Worm (Caenorhabditis elegans): ENCODE measurements around the gene T20B12.5.

The T20B12.5 gene

DNA sequence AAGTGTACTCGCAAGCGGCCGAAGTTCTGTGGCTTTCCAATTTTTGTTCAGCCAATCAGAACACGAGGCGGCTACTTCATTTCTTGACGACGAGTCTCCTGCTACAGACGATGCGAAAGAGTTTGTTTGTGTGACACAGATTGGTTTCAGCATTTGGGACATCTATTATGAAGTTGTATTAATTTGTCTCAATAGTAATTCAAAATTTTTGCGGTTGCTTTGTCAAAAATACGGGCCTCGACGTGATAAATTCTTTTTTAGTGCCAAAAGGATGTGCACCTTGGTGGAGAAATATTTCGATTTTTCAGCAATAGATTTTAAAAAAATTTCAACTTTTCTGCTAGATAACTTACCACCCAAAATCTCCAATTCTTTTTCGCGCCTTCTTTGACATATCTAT lies 3.7 kb upstream of the T20B12.5 start:
- TF ChIP-seq B0310.2 (tag; optimal IDR thresholded peaks at IDR 0.05) (no peak), ama-1 (optimal IDR thresholded peaks at IDR 0.05) (no peak), hnd-1 (tag; optimal IDR thresholded peaks at IDR 0.05) (no peak)

ce11 chrIII:7369394-7370024 lies 2.6 kb upstream of the T20B12.5 start:
- TF ChIP-seq ama-1 (optimal IDR thresholded peaks at IDR 0.05): no peak
- TF ChIP-seq pes-1 (GFP tag; IDR thresholded peaks at IDR 0.05): no peak
- no peak for TF ChIP-seq scrt-1 (GFP tag; IDR thresholded peaks at IDR 0.05)
- 0 out of 2 replicates have a peak, but pooled peaks have one; percentile 40 for TF ChIP-seq tbx-11 (GFP tag; IDR thresholded peaks at IDR 0.05)

DNA sequence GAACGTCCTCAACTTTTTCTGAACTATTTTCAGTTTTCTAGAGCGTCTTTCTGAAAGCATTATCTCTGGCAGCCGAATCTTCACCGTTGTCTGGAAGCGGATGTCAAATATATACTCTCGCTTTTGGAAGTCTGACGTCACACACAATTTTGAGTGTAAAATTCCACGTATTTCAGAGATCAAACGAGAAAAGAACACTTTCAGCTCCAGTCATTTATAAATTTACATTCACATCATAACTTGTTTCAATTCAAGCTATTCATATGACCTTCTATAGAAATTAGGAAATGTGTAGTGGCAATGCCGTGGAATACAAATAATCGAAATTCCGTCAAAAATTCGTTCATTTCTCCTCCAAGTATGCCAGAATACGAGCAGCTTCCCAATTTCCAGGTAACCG lies 1.3 kb downstream of the T20B12.5 start, which contains the start of gene F08F8.11:
Gene F08F8.11 (plus strand): TSS at position 301 of the 400 bp plus-strand sequence.
- no peak for TF ChIP-seq B0310.2 (tag; optimal IDR thresholded peaks at IDR 0.05)
- no peak for TF ChIP-seq hmbx-1 (tag; optimal IDR thresholded peaks at IDR 0.05)
- TF ChIP-seq scrt-1 (GFP tag; IDR thresholded peaks at IDR 0.05): no peak
- TF ChIP-seq sea-1 (GFP tag; conservative IDR thresholded peaks at IDR 0.05): no peak
- no peak for TF ChIP-seq aly-1 (tag; optimal IDR thresholded peaks at IDR 0.05)
- no peak for TF ChIP-seq ets-7 (tag; optimal IDR thresholded peaks at IDR 0.05)
- no peak for TF ChIP-seq flt-1 (GFP tag; IDR thresholded peaks at IDR 0.05)
- TF ChIP-seq pes-1 (GFP tag; IDR thresholded peaks at IDR 0.05): no peak
- TF ChIP-seq tbx-11 (GFP tag; IDR thresholded peaks at IDR 0.05): no peak
- no peak for TF ChIP-seq ceh-36 (tag; optimal IDR thresholded peaks at IDR 0.05)
- no peak for TF ChIP-seq tbx-37 (GFP tag; conservative IDR thresholded peaks at IDR 0.05)

DNA sequence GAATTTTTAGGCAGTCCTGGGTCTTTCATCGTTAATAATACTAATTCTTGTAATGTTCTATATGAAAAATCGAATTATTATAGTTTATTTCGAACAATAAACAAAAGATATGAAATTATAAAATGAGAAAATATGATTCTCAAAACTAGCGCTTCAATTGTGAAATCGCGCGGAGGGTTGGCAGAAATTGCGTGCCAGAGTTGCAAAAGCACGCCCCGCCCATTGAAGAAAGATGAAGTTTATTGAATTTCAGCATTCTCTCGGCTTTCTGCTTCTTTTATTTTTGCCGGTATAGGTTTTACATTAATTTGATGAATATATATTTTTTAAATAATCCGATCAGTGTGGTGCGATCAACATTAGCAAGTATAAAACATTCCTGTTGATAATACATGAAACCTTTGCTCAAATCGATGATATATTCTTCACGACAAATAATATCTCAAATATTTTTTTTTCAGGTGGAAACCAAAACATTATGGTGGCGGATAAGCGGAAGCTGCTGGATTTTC lies 7.8 kb downstream of the T20B12.5 start, which contains the start of the genes eco-1 and hmgr-1:
Gene eco-1 (minus strand): TSS at position 59 of the 512 bp plus-strand sequence.
Gene hmgr-1 (plus strand): TSS at position 462 of the 512 bp plus-strand sequence.
- no peak for TF ChIP-seq aly-1 (tag; optimal IDR thresholded peaks at IDR 0.05)
- no peak for TF ChIP-seq pes-1 (GFP tag; IDR thresholded peaks at IDR 0.05)
- no peak for TF ChIP-seq hnd-1 (tag; optimal IDR thresholded peaks at IDR 0.05)
- TF ChIP-seq ets-7 (tag; optimal IDR thresholded peaks at IDR 0.05): no peak
- TF ChIP-seq tra-4 (tag; optimal IDR thresholded peaks at IDR 0.05): no peak
- no peak for TF ChIP-seq hmbx-1 (tag; optimal IDR thresholded peaks at IDR 0.05)
- TF ChIP-seq ceh-13 (GFP tag; optimal IDR thresholded peaks at IDR 0.05): no peak
- no peak for TF ChIP-seq B0310.2 (tag; optimal IDR thresholded peaks at IDR 0.05)
- no peak for TF ChIP-seq sea-1 (GFP tag; conservative IDR thresholded peaks at IDR 0.05)
- no peak for TF ChIP-seq tbx-11 (GFP tag; IDR thresholded peaks at IDR 0.05)
- no peak for TF ChIP-seq scrt-1 (GFP tag; IDR thresholded peaks at IDR 0.05)
- no peak for TF ChIP-seq flt-1 (GFP tag; IDR thresholded peaks at IDR 0.05)
- no peak for TF ChIP-seq ceh-36 (tag; optimal IDR thresholded peaks at IDR 0.05)
- no peak for TF ChIP-seq ama-1 (optimal IDR thresholded peaks at IDR 0.05)
- no peak for TF ChIP-seq F13C5.2 (tag; optimal IDR thresholded peaks at IDR 0.05)
- TF ChIP-seq hmg-4 (GFP tag; optimal IDR thresholded peaks at IDR 0.05): no peak
- TF ChIP-seq tbx-37 (GFP tag; conservative IDR thresholded peaks at IDR 0.05): no peak

DNA sequence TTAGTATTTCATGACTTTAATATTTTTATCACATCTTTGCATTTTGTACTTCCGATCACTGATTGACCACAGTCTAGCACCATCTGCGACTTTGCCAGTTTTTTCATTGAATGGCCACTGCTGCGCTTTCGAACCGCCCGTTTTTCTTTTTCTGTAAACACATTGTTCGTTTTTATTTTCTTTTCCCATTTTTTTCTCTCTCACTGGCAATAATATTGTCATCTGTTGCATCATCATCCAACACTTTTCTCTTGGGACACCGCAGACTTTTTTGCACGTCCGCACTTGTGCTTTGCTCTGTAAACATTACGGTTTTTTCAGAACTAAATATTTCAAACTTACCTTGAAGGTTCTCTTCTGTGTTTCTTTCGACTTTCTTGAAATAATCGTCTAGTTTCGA lies 8.3 kb downstream of the T20B12.5 start:
- TF ChIP-seq hmbx-1 (tag; optimal IDR thresholded peaks at IDR 0.05) (no peak), tbx-11 (GFP tag; IDR thresholded peaks at IDR 0.05) (no peak), pes-1 (GFP tag; IDR thresholded peaks at IDR 0.05) (no peak), F13C5.2 (tag; optimal IDR thresholded peaks at IDR 0.05) (no peak), tbx-37 (GFP tag; conservative IDR thresholded peaks at IDR 0.05) (no peak), flt-1 (GFP tag; IDR thresholded peaks at IDR 0.05) (no peak), ama-1 (optimal IDR thresholded peaks at IDR 0.05) (no peak), hmg-4 (GFP tag; optimal IDR thresholded peaks at IDR 0.05) (no peak), scrt-1 (GFP tag; IDR thresholded peaks at IDR 0.05) (no peak)

DNA sequence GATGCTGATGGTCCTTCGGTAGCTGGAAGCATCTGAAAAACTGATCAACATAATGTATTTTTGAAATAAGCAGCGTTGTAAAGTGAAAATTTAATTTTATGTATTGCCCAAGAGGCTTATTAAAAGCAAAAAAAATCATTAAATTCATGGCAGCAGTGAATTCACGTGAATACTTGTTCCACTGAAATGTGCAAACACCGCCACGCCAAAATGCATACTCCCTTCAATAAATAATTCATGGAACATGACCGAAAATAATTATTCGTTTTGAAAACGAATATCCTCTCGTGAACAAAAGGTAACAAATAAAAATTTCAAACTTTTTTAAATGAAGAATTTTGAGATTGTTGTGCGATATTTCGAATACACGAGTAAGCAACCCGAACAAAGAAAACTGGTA lies 9.6 kb downstream of the T20B12.5 start, which contains the start of gene F08F8.10:
Gene F08F8.10 (minus strand): TSS at position 38 of the 400 bp plus-strand sequence.
- no peak for TF ChIP-seq ets-7 (tag; optimal IDR thresholded peaks at IDR 0.05)
- TF ChIP-seq hnd-1 (tag; optimal IDR thresholded peaks at IDR 0.05): no peak
- no peak for TF ChIP-seq tbx-37 (GFP tag; conservative IDR thresholded peaks at IDR 0.05)
- no peak for TF ChIP-seq scrt-1 (GFP tag; IDR thresholded peaks at IDR 0.05)
- TF ChIP-seq flt-1 (GFP tag; IDR thresholded peaks at IDR 0.05): no peak
- no peak for TF ChIP-seq aly-1 (tag; optimal IDR thresholded peaks at IDR 0.05)
- TF ChIP-seq hmbx-1 (tag; optimal IDR thresholded peaks at IDR 0.05): no peak
- no peak for TF ChIP-seq sea-1 (GFP tag; conservative IDR thresholded peaks at IDR 0.05)

DNA sequence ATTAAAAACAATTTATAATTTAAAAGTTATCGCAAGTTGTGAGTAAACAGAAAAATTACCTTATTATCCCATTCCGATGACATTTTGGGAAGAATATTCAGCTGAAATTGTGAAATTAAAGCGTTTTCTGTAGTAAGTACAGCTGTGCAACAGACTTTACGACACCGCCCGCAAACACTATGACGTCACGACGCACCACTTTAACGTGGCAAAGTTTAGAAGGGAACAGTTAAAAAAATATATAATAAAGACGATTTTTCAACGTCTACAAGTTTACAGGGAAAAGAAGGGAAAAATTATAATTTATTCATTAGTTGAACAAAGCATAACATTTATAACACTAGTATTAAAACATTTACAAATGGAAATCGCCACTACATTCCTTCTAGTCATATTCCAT lies 13.0 kb downstream of the T20B12.5 start, which contains the start of gene F08F8.9:
Gene F08F8.9 (minus strand): TSS at position 101 of the 400 bp plus-strand sequence.
- TF ChIP-seq ceh-13 (GFP tag; optimal IDR thresholded peaks at IDR 0.05) (no peak), aly-1 (tag; optimal IDR thresholded peaks at IDR 0.05) (no peak), F13C5.2 (tag; optimal IDR thresholded peaks at IDR 0.05) (no peak)

DNA sequence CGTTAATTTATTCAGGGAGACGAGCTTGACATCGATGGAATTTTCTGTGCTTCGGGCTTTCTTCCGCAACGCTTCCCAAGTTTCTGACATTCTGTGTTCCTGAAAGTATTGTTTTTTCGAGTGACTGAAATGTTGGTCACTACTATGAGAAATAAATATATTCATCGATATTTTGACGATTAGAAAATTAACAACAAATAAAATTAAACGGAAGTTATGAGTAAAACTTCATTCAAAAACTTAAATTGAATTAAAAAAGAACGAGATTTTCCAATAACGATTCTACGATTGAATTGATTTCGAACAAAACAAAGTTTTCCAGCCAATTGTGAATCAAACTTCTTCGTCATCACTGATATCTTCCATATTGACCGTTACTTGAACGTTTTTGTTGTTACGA lies 17.8 kb downstream of the T20B12.5 start, which contains the start of gene gos-28:
Gene gos-28 (minus strand): TSS at position 101 of the 400 bp plus-strand sequence.
- TF ChIP-seq hnd-1 (tag; optimal IDR thresholded peaks at IDR 0.05) (no peak), pes-1 (GFP tag; IDR thresholded peaks at IDR 0.05) (no peak), ceh-36 (tag; optimal IDR thresholded peaks at IDR 0.05) (no peak), F13C5.2 (tag; optimal IDR thresholded peaks at IDR 0.05) (no peak), tbx-37 (GFP tag; conservative IDR thresholded peaks at IDR 0.05) (no peak), hmbx-1 (tag; optimal IDR thresholded peaks at IDR 0.05) (no peak), ets-7 (tag; optimal IDR thresholded peaks at IDR 0.05) (no peak), aly-1 (tag; optimal IDR thresholded peaks at IDR 0.05) (no peak), flt-1 (GFP tag; IDR thresholded peaks at IDR 0.05) (no peak), ceh-13 (GFP tag; optimal IDR thresholded peaks at IDR 0.05) (no peak), tra-4 (tag; optimal IDR thresholded peaks at IDR 0.05) (no peak), hmg-4 (GFP tag; optimal IDR thresholded peaks at IDR 0.05) (no peak), sea-1 (GFP tag; conservative IDR thresholded peaks at IDR 0.05) (no peak), tbx-11 (GFP tag; IDR thresholded peaks at IDR 0.05) (no peak), scrt-1 (GFP tag; IDR thresholded peaks at IDR 0.05) (no peak)
